Fruit fly (Drosophila melanogaster) whole organism, embryonic: Measurements from ENCODE around the gene CG7069.
A peak's percentile ranks its signal among the peaks of the same experiment; 100 is the strongest.

ENCODE experiments used
- Bgb ChIP-seq: fragments of 200-800 bp; sonication (Bioruptor generic); IDR thresholded peaks from 2 replicates; pipeline ENCODE4 v1.3.6; 2022; ENCODE audit warnings: missing biosample characterization, missing genetic modification characterization; ENCODE audit not compliant: partially characterized antibody
- CG10267 ChIP-seq: fragments of 200-800 bp; sonication (Bioruptor generic); optimal IDR thresholded peaks from 2 replicates; lab custom pipeline; 2018; ENCODE audit warnings: missing biosample characterization, mild to moderate bottlenecking, missing genetic modification characterization, moderate library complexity
- CG11398 ChIP-seq: fragments of 200-800 bp; sonication (Bioruptor generic); optimal IDR thresholded peaks from 2 replicates; lab custom pipeline; 2016; ENCODE audit warnings: missing biosample characterization, missing genetic modification characterization
- CG11560 ChIP-seq: fragments of 200-800 bp; sonication (Bioruptor generic); IDR thresholded peaks from 3 replicates; pipeline ENCODE4 v1.3.6; 2022; ENCODE audit warnings: missing biosample characterization, missing genetic modification characterization
- CG12299 ChIP-seq: fragments of 200-800 bp; sonication (Bioruptor generic); optimal IDR thresholded peaks from 2 replicates; lab custom pipeline; 2018; ENCODE audit warnings: missing biosample characterization, mild to moderate bottlenecking, missing genetic modification characterization
- CG13424 ChIP-seq: fragments of 200-800 bp; sonication (Bioruptor generic); optimal IDR thresholded peaks from 2 replicates; lab custom pipeline; 2019; ENCODE audit warnings: missing biosample characterization, mild to moderate bottlenecking, missing genetic modification characterization, moderate library complexity
- CG14965 ChIP-seq: fragments of 200-800 bp; sonication (Bioruptor generic); optimal IDR thresholded peaks from 2 replicates; lab custom pipeline; 2016; ENCODE audit warnings: missing biosample characterization, missing genetic modification characterization, borderline replicate concordance
- CG15696 ChIP-seq: fragments of 200-800 bp; sonication (Bioruptor generic); optimal IDR thresholded peaks from 2 replicates; lab custom pipeline; 2019; ENCODE audit warnings: missing biosample characterization, mild to moderate bottlenecking, missing genetic modification characterization, moderate library complexity
- CG18262 ChIP-seq: fragments of 200-800 bp; optimal IDR thresholded peaks from 3 replicates; lab custom pipeline; 2019; ENCODE audit warnings: missing biosample characterization, mild to moderate bottlenecking, missing genetic modification characterization, moderate library complexity
- CG1832 ChIP-seq: fragments of 200-800 bp; sonication (Bioruptor generic); optimal IDR thresholded peaks from 2 replicates; lab custom pipeline; 2017; ENCODE audit warnings: missing biosample characterization, mild to moderate bottlenecking, missing genetic modification characterization, inconsistent platforms
- CG2678 ChIP-seq: fragments of 200-800 bp; sonication (Bioruptor generic); optimal IDR thresholded peaks from 3 replicates; lab custom pipeline; 2019; ENCODE audit warnings: missing biosample characterization, mild to moderate bottlenecking, missing genetic modification characterization, moderate library complexity
- CG2889 ChIP-seq: fragments of 200-800 bp; sonication (Bioruptor generic); IDR thresholded peaks from 3 replicates; pipeline ENCODE4 v1.3.6; 2022; ENCODE audit warnings: missing biosample characterization, missing genetic modification characterization
- CG3281 ChIP-seq: fragments of 200-800 bp; sonication (Bioruptor generic); optimal IDR thresholded peaks from 3 replicates; lab custom pipeline; 2017; ENCODE audit warnings: missing biosample characterization, mild to moderate bottlenecking, missing genetic modification characterization
- CG33213 ChIP-seq: fragments of 200-800 bp; sonication (Bioruptor generic); optimal IDR thresholded peaks from 3 replicates; lab custom pipeline; 2016; ENCODE audit warnings: missing biosample characterization, missing genetic modification characterization
- CG3847 ChIP-seq: fragments of 200-800 bp; sonication (Bioruptor generic); IDR thresholded peaks from 2 replicates; pipeline ENCODE4 v1.3.6; 2022; ENCODE audit warnings: missing biosample characterization, missing genetic modification characterization
- CG4282 ChIP-seq: fragments of 200-800 bp; sonication (Bioruptor generic); optimal IDR thresholded peaks from 2 replicates; lab custom pipeline; 2016; ENCODE audit warnings: missing biosample characterization, missing genetic modification characterization
- CG5180 ChIP-seq: fragments of 200-800 bp; sonication (Bioruptor generic); optimal IDR thresholded peaks from 3 replicates; lab custom pipeline; 2017; ENCODE audit warnings: missing biosample characterization, missing genetic modification characterization, mild to moderate bottlenecking, moderate library complexity, missing genetic modification reagents
- CG6254 ChIP-seq: fragments of 200-800 bp; sonication (Bioruptor generic); optimal IDR thresholded peaks from 3 replicates; lab custom pipeline; 2017; ENCODE audit warnings: mild to moderate bottlenecking, missing biosample characterization, missing genetic modification reagents, missing genetic modification characterization
- CG6813 ChIP-seq: fragments of 200-800 bp; sonication (Bioruptor generic); optimal IDR thresholded peaks from 2 replicates; lab custom pipeline; 2017; ENCODE audit warnings: missing biosample characterization, missing genetic modification characterization, mild to moderate bottlenecking, moderate library complexity, missing genetic modification reagents
- CG7357 ChIP-seq: fragments of 200-800 bp; sonication (Bioruptor generic); IDR thresholded peaks from 3 replicates; pipeline ENCODE4 v1.3.6; 2022; ENCODE audit warnings: missing biosample characterization, missing genetic modification characterization
- CG7839 ChIP-seq: fragments of 200-800 bp; sonication (Bioruptor generic); optimal IDR thresholded peaks from 3 replicates; lab custom pipeline; 2018; ENCODE audit warnings: missing biosample characterization, mild to moderate bottlenecking, missing genetic modification characterization, moderate library complexity
- CG8388 ChIP-seq: fragments of 200-800 bp; sonication (Bioruptor generic); optimal IDR thresholded peaks from 2 replicates; lab custom pipeline; 2019; ENCODE audit warnings: missing biosample characterization, mild to moderate bottlenecking, missing genetic modification characterization, moderate library complexity
- CG9437 ChIP-seq: fragments of 200-800 bp; sonication (Bioruptor generic); optimal IDR thresholded peaks from 2 replicates; lab custom pipeline; 2018; ENCODE audit warnings: missing biosample characterization, mild to moderate bottlenecking, missing genetic modification characterization
- CoRest ChIP-seq: fragments of 200-800 bp; sonication (Bioruptor generic); optimal IDR thresholded peaks from 3 replicates; lab custom pipeline; 2018; ENCODE audit warnings: missing biosample characterization, mild to moderate bottlenecking, missing genetic modification characterization, moderate library complexity
- E2f1 ChIP-seq: fragments of 200-800 bp; sonication (Bioruptor generic); IDR thresholded peaks from 2 replicates; pipeline ENCODE4 v1.3.6; 2022; ENCODE audit warnings: missing biosample characterization, missing genetic modification characterization
- Gug ChIP-seq: fragments of 200-800 bp; sonication (Bioruptor generic); IDR thresholded peaks from 4 replicates; pipeline ENCODE4 v1.3.6; 2022; ENCODE audit warnings: missing biosample characterization, missing genetic modification characterization
- Hr3 ChIP-seq: fragments of 200-800 bp; sonication (Bioruptor generic); optimal IDR thresholded peaks from 3 replicates; lab custom pipeline; 2016; ENCODE audit warnings: missing biosample characterization, missing genetic modification characterization
- Neu2 ChIP-seq: fragments of 200-800 bp; sonication (Bioruptor generic); optimal IDR thresholded peaks from 3 replicates; lab custom pipeline; 2016; ENCODE audit warnings: missing biosample characterization, missing genetic modification characterization, borderline replicate concordance
- Nf-YB ChIP-seq: fragments of 200-800 bp; sonication (Bioruptor generic); optimal IDR thresholded peaks from 3 replicates; lab custom pipeline; 2019; ENCODE audit warnings: missing biosample characterization, mild to moderate bottlenecking, missing genetic modification characterization, moderate library complexity
- Optix ChIP-seq: fragments of 200-800 bp; sonication (Bioruptor generic); IDR thresholded peaks from 3 replicates; pipeline ENCODE4 v1.3.6; 2022; ENCODE audit warnings: missing biosample characterization, missing genetic modification characterization
- Sox102F ChIP-seq: fragments of 200-800 bp; sonication (Bioruptor generic); optimal IDR thresholded peaks from 2 replicates; lab custom pipeline; 2018; ENCODE audit warnings: missing biosample characterization, mild to moderate bottlenecking, missing genetic modification characterization, moderate library complexity
- Stat92E ChIP-seq, 3 experiments: fragments of >200 bp in 2 of 3; fragments of 200-800 bp in 1 of 3; sonication (Bioruptor generic) in 1 of 3; optimal IDR thresholded peaks; 2 replicates each; lab custom pipeline; 2017 to 2019; ENCODE audit warnings: missing biosample characterization in 3 of 3, missing genetic modification characterization in 3 of 3, mild to moderate bottlenecking in 1 of 3, moderate library complexity in 1 of 3
- Taf1 ChIP-seq: fragments of 200-800 bp; sonication (Bioruptor generic); IDR thresholded peaks from 2 replicates; pipeline ENCODE4 v1.3.6; 2022; ENCODE audit warnings: missing biosample characterization, missing genetic modification characterization
- aop ChIP-seq: fragments of 200-800 bp; sonication (Bioruptor generic); IDR thresholded peaks from 2 replicates; pipeline ENCODE4 v1.3.6; 2022; ENCODE audit warnings: missing biosample characterization, missing genetic modification characterization
- btn ChIP-seq: fragments of 200-800 bp; sonication (Bioruptor generic); optimal IDR thresholded peaks from 2 replicates; lab custom pipeline; 2016; ENCODE audit warnings: missing biosample characterization, missing genetic modification characterization
- disco-r ChIP-seq: fragments of 200-800 bp; sonication (Bioruptor generic); optimal IDR thresholded peaks from 2 replicates; lab custom pipeline; 2016; ENCODE audit warnings: missing biosample characterization, missing genetic modification characterization
- exex ChIP-seq: fragments of 200-800 bp; sonication (Bioruptor generic); optimal IDR thresholded peaks from 4 replicates; lab custom pipeline; 2018; ENCODE audit warnings: missing biosample characterization, mild to moderate bottlenecking, missing genetic modification characterization, moderate library complexity
- fu2 ChIP-seq: fragments of 200-800 bp; sonication (Bioruptor generic); optimal IDR thresholded peaks from 2 replicates; lab custom pipeline; 2016; ENCODE audit warnings: missing biosample characterization, missing genetic modification characterization
- grau ChIP-seq: fragments of 200-800 bp; optimal IDR thresholded peaks from 3 replicates; lab custom pipeline; 2019; ENCODE audit warnings: missing biosample characterization, mild to moderate bottlenecking, missing genetic modification characterization, moderate library complexity
- h ChIP-seq: fragments of >200 bp; optimal IDR thresholded peaks from 2 replicates; lab custom pipeline; 2017
- lmd ChIP-seq: fragments of 200-800 bp; sonication (Bioruptor generic); IDR thresholded peaks from 2 replicates; pipeline ENCODE4 v1.3.6; 2022; ENCODE audit warnings: missing biosample characterization, missing genetic modification characterization
- lola ChIP-seq, 3 experiments: fragments of >200 bp in 2 of 3; fragments of 200-800 bp in 1 of 3; sonication (Bioruptor generic) in 1 of 3; optimal IDR thresholded peaks; 2 replicates each; lab custom pipeline; 2017 to 2019; ENCODE audit warnings: missing biosample characterization in 3 of 3, missing genetic modification characterization in 3 of 3, mild to moderate bottlenecking in 1 of 3, moderate library complexity in 1 of 3
- pita ChIP-seq: fragments of 200-800 bp; sonication (Bioruptor generic); optimal IDR thresholded peaks from 2 replicates; lab custom pipeline; 2017; ENCODE audit warnings: missing biosample characterization, mild to moderate bottlenecking, missing genetic modification characterization
- rib ChIP-seq: fragments of 200-800 bp; sonication (Bioruptor generic); IDR thresholded peaks from 2 replicates; pipeline ENCODE4 v1.3.6; 2022; ENCODE audit warnings: missing biosample characterization, missing genetic modification characterization
- sd ChIP-seq: fragments of 200-800 bp; sonication (Bioruptor generic); optimal IDR thresholded peaks from 3 replicates; lab custom pipeline; 2018; ENCODE audit warnings: missing biosample characterization, mild to moderate bottlenecking, missing genetic modification characterization, moderate library complexity
- sna ChIP-seq: fragments of 200-800 bp; sonication (Bioruptor generic); IDR thresholded peaks from 2 replicates; pipeline ENCODE4 v1.3.6; 2022; ENCODE audit warnings: missing biosample characterization, missing genetic modification characterization; ENCODE audit not compliant: partially characterized antibody
- sug ChIP-seq: fragments of 200-800 bp; optimal IDR thresholded peaks from 2 replicates; lab custom pipeline; 2019; ENCODE audit warnings: missing biosample characterization, mild to moderate bottlenecking, missing genetic modification characterization, moderate library complexity

CG7069 gene

dm6 chr3R:22410537-22411360 lies 38.1 kb downstream of the CG7069 start, which contains the start of the genes CG13850 and lqfR (continued):
- TF ChIP-seq CG15696 (tag; lab: Kevin White, UChicago) (peak; percentile 51), CG33213 (peak; percentile 47), CG7357 (GFP tag; lab: Robert Waterston, UW) (0 out of 3 replicates have a peak, but pooled peaks have one; percentile 7), sug (tag; lab: Kevin White, UChicago) (peak; percentile 77), CG8388 (peak; percentile 2), lmd (GFP tag; lab: Robert Waterston, UW) (peak; percentile 64), CG1832 (GFP tag; lab: Kevin White, UChicago) (no peak), CG5180 (no peak), CoRest (tag; lab: Kevin White, UChicago) (peak; percentile 88), E2f1 (GFP tag; lab: Robert Waterston, UW) (0 out of 2 replicates have a peak, but pooled peaks have one; percentile 17), CG13424 (tag; lab: Kevin White, UChicago) (peak; percentile 69), CG18262 (peak; percentile 76), Optix (GFP tag; lab: Robert Waterston, UW) (no peak), Stat92E (GFP tag; optimal IDR thresholded peaks at IDR 0.05; lab: Kevin White, UChicago) (no peak), Neu2 (GFP tag; lab: Kevin White, UChicago) (no peak), fu2 (peak; percentile 76), grau (peak; percentile 75), CG14965 (GFP tag; lab: Kevin White, UChicago) (no peak), Taf1 (GFP tag; lab: Robert Waterston, UW) (no peak; the same call in 1 of the 2 replicates), lola (GFP tag; optimal IDR thresholded peaks at IDR 0.05; lab: Kevin White, UChicago) (peak in 1 of 3 experiments; percentile 73), Sox102F (GFP tag; lab: Kevin White, UChicago) (no peak), CG10267 (tag; lab: Kevin White, UChicago) (peak; percentile 97), CG6254 (no peak), CG3847 (GFP tag; lab: Robert Waterston, UW) (peak; percentile 79), disco-r (GFP tag; lab: Kevin White, UChicago) (no peak), CG7839 (tag; lab: Kevin White, UChicago) (no peak), btn (GFP tag; lab: Kevin White, UChicago) (no peak), CG11398 (peak; percentile 48), Nf-YB (peak; percentile 53), pita (no peak), aop (no peak), Hr3 (GFP tag; lab: Kevin White, UChicago) (peak; percentile 84), CG4282 (GFP tag; lab: Kevin White, UChicago) (peak; percentile 51), CG3281 (GFP tag; lab: Kevin White, UChicago) (peak; percentile 67), CG2889 (GFP tag; lab: Robert Waterston, UW) (0 out of 3 replicates have a peak, but pooled peaks have one; percentile 38), Bgb (GFP tag; lab: Robert Waterston, UW) (no peak), rib (GFP tag; lab: Robert Waterston, UW) (0 out of 2 replicates have a peak, but pooled peaks have one; percentile 39), CG6813 (no peak), Gug (peak; percentile 59; the same call in 3 of the 4 replicates), sna (GFP tag; lab: Robert Waterston, UW) (no peak), CG12299 (tag; lab: Kevin White, UChicago) (peak; percentile 40), h (lab: Kevin White, UChicago) (no peak), CG2678 (tag; lab: Kevin White, UChicago) (no peak), sd (peak; percentile 45), CG9437 (GFP tag; lab: Kevin White, UChicago) (peak; percentile 72), exex (tag; lab: Kevin White, UChicago) (no peak), CG11560 (tag; lab: Robert Waterston, UW) (no peak; the same call in 2 of the 3 replicates)
